Worm (Caenorhabditis elegans) whole organism, L4 larva: ENCODE data around the gene pafo-1.

Experiments
- R02D3.7 ChIP-seq: fragments of 150-350 bp; sonication (generic microtip); optimal IDR thresholded peaks from 3 replicates; lab custom pipeline; 2014; ENCODE audit warnings: missing biosample characterization, missing genetic modification characterization
- Y48G9A.11 ChIP-seq: fragments of 200-800 bp; sonication (Bioruptor generic); IDR thresholded peaks from 2 replicates; pipeline ENCODE4 v1.3.6; 2022; ENCODE audit warnings: missing genetic modification reagents, missing genetic modification characterization, missing compliant biosample characterization
- Y75B8A.6 ChIP-seq: fragments of 200-800 bp; sonication (Bioruptor generic); IDR thresholded peaks from 2 replicates; pipeline ENCODE4 v1.3.6; 2022; ENCODE audit warnings: missing genetic modification reagents, missing genetic modification characterization, missing compliant biosample characterization
- attf-4 ChIP-seq: sonication (generic microtip); optimal IDR thresholded peaks from 3 replicates; lab custom pipeline; 2017; ENCODE audit warnings: missing biosample characterization, missing genetic modification characterization
- ceh-28 ChIP-seq: fragments of 150-350 bp; optimal IDR thresholded peaks from 2 replicates; lab custom pipeline; 2014; ENCODE audit warnings: missing biosample characterization, missing genetic modification reagents, missing genetic modification characterization
- ceh-44 ChIP-seq: fragments of 200-800 bp; sonication (Bioruptor generic); IDR thresholded peaks from 2 replicates; pipeline ENCODE4 v1.3.6; 2022; ENCODE audit warnings: missing genetic modification reagents, missing genetic modification characterization, missing compliant biosample characterization
- ceh-62 ChIP-seq: sonication (generic microtip); optimal IDR thresholded peaks from 2 replicates; lab custom pipeline; 2017; ENCODE audit warnings: missing biosample characterization, missing genetic modification characterization
- daf-12 ChIP-seq: fragments of 150-350 bp; optimal IDR thresholded peaks from 2 replicates; lab custom pipeline; 2014; ENCODE audit warnings: missing biosample characterization, missing genetic modification reagents, missing genetic modification characterization
- daf-19 ChIP-seq: fragments of 200-800 bp; sonication (Bioruptor generic); conservative IDR thresholded peaks from 2 replicates; pipeline ENCODE4 v1.3.6; 2022; ENCODE audit warnings: missing genetic modification characterization, missing compliant biosample characterization
- daf-8 ChIP-seq: fragments of 200-800 bp; sonication (Bioruptor generic); IDR thresholded peaks from 2 replicates; pipeline ENCODE4 v1.3.6; 2022; ENCODE audit warnings: missing genetic modification characterization, missing compliant biosample characterization
- dmd-6 ChIP-seq: fragments of 200-800 bp; sonication (Bioruptor generic); IDR thresholded peaks from 2 replicates; pipeline ENCODE4 v1.3.6; 2022; ENCODE audit warnings: missing genetic modification reagents, missing genetic modification characterization, missing compliant biosample characterization
- dmd-8 ChIP-seq: fragments of 200-800 bp; sonication (Bioruptor generic); IDR thresholded peaks from 2 replicates; pipeline ENCODE4 v1.3.6; 2022; ENCODE audit warnings: missing genetic modification characterization, missing compliant biosample characterization
- dpl-1 ChIP-seq: fragments of 150-350 bp; optimal IDR thresholded peaks from 2 replicates; lab custom pipeline; 2014; ENCODE audit warnings: missing biosample characterization, missing genetic modification reagents, missing genetic modification characterization
- dve-1 ChIP-seq: sonication (generic microtip); optimal IDR thresholded peaks from 2 replicates; lab custom pipeline; 2017; ENCODE audit warnings: antibody characterized with exemption, mild to moderate bottlenecking, missing genetic modification characterization, missing compliant biosample characterization; ENCODE audit not compliant: insufficient read depth
- fos-1 ChIP-seq: fragments of 150-350 bp; optimal IDR thresholded peaks from 2 replicates; lab custom pipeline; 2014; ENCODE audit warnings: missing biosample characterization, missing genetic modification characterization
- hlh-11 ChIP-seq: fragments of 200-800 bp; sonication (Bioruptor generic); optimal IDR thresholded peaks from 2 replicates; lab custom pipeline; 2018; ENCODE audit warnings: mild to moderate bottlenecking, missing genetic modification characterization, missing compliant biosample characterization
- lin-1 ChIP-seq: fragments of 200-800 bp; sonication (Bioruptor generic); IDR thresholded peaks from 2 replicates; pipeline ENCODE4 v1.3.6; 2022; ENCODE audit warnings: missing genetic modification reagents, missing genetic modification characterization, missing compliant biosample characterization
- lin-29 ChIP-seq: fragments of 200-800 bp; sonication (Bioruptor generic); IDR thresholded peaks from 2 replicates; pipeline ENCODE4 v1.3.6; 2022; ENCODE audit warnings: missing genetic modification reagents, missing genetic modification characterization, missing compliant biosample characterization
- lir-3 ChIP-seq: sonication (generic microtip); optimal IDR thresholded peaks from 2 replicates; lab custom pipeline; 2016; ENCODE audit warnings: mild to moderate bottlenecking, missing genetic modification characterization, missing compliant biosample characterization
- lsy-2 ChIP-seq, 2 experiments: fragments of 150-350 bp in 1 of 2; sonication (generic microtip) in 1 of 2; optimal IDR thresholded peaks; 2 replicates each; lab custom pipeline; 2014 to 2017; ENCODE audit warnings: missing biosample characterization in 2 of 2, missing genetic modification characterization in 2 of 2
- madf-5 ChIP-seq, 2 experiments: fragments of 200-800 bp; sonication (Bioruptor generic); IDR thresholded peaks; 2 replicates each; pipeline ENCODE4 v1.3.6; 2022; ENCODE audit warnings: missing compliant biosample characterization in 2 of 2, missing genetic modification characterization in 2 of 2
- madf-9 ChIP-seq: fragments of 200-800 bp; sonication (Bioruptor generic); conservative IDR thresholded peaks from 2 replicates; pipeline ENCODE4 v1.3.6; 2022; ENCODE audit warnings: missing genetic modification reagents, missing genetic modification characterization, missing compliant biosample characterization
- mep-1 ChIP-seq: fragments of 150-350 bp; sonication (generic microtip); optimal IDR thresholded peaks from 3 replicates; lab custom pipeline; 2014; ENCODE audit warnings: missing biosample characterization, missing genetic modification characterization
- mxl-3 ChIP-seq: fragments of 200-800 bp; sonication (Bioruptor generic); optimal IDR thresholded peaks from 2 replicates; lab custom pipeline; 2018; ENCODE audit warnings: mild to moderate bottlenecking, missing genetic modification characterization, missing compliant biosample characterization
- nhr-102 ChIP-seq: sonication (generic microtip); optimal IDR thresholded peaks from 2 replicates; lab custom pipeline; 2016; ENCODE audit warnings: mild to moderate bottlenecking, missing genetic modification characterization, moderate library complexity, missing compliant biosample characterization
- nhr-25 ChIP-seq: sonication (generic microtip); optimal IDR thresholded peaks from 2 replicates; lab custom pipeline; 2017; ENCODE audit warnings: missing genetic modification characterization, mild to moderate bottlenecking, missing compliant biosample characterization, antibody characterized with exemption, moderate library complexity, borderline replicate concordance; ENCODE audit not compliant: insufficient read depth
- nhr-28 ChIP-seq: fragments of 150-350 bp; optimal IDR thresholded peaks from 2 replicates; lab custom pipeline; 2014; ENCODE audit warnings: missing biosample characterization, missing genetic modification characterization
- nhr-41 ChIP-seq: fragments of 200-800 bp; sonication (Bioruptor generic); IDR thresholded peaks from 2 replicates; pipeline ENCODE4 v1.3.6; 2022; ENCODE audit warnings: missing genetic modification reagents, missing genetic modification characterization, missing compliant biosample characterization
- nhr-6 ChIP-seq: fragments of 150-350 bp; optimal IDR thresholded peaks from 2 replicates; lab custom pipeline; 2014; ENCODE audit warnings: missing biosample characterization, missing genetic modification characterization
- nhr-76 ChIP-seq: fragments of 150-350 bp; optimal IDR thresholded peaks from 2 replicates; lab custom pipeline; 2014; ENCODE audit warnings: missing biosample characterization, missing genetic modification characterization
- pha-4 ChIP-seq, 2 experiments: fragments of 150-350 bp in 1 of 2; fragments of 200-800 bp in 1 of 2; sonication (Bioruptor generic) in 1 of 2; IDR thresholded peaks in 1 of 2; optimal IDR thresholded peaks in 1 of 2; 2 replicates each; pipeline versions ENCODE4 v1.3.6 to Lab custom; 2014 to 2022; ENCODE audit warnings: missing genetic modification characterization in 2 of 2, missing genetic modification reagents in 2 of 2, missing biosample characterization in 1 of 2, missing compliant biosample characterization in 1 of 2
- rbr-2 ChIP-seq: sonication (generic microtip); optimal IDR thresholded peaks from 2 replicates; lab custom pipeline; 2016; ENCODE audit warnings: missing genotype, missing genetic modification characterization, missing compliant biosample characterization
- sdz-12 ChIP-seq: fragments of 200-800 bp; sonication (Bioruptor generic); optimal IDR thresholded peaks from 2 replicates; lab custom pipeline; 2018; ENCODE audit warnings: mild to moderate bottlenecking, missing genetic modification characterization, missing compliant biosample characterization
- set-16 ChIP-seq: fragments of 200-800 bp; sonication (Bioruptor generic); IDR thresholded peaks from 2 replicates; pipeline ENCODE4 v1.3.6; 2022; ENCODE audit warnings: missing genetic modification reagents, missing genetic modification characterization, missing compliant biosample characterization
- snpc-4 ChIP-seq: fragments of 150-350 bp; optimal IDR thresholded peaks from 2 replicates; lab custom pipeline; 2014; ENCODE audit warnings: missing biosample characterization, missing genetic modification characterization
- spr-1 ChIP-seq: sonication (generic microtip); optimal IDR thresholded peaks from 2 replicates; lab custom pipeline; 2016; ENCODE audit warnings: mild to moderate bottlenecking, missing genetic modification characterization, missing compliant biosample characterization
- spr-3 ChIP-seq: fragments of 200-800 bp; sonication (Bioruptor generic); optimal IDR thresholded peaks from 2 replicates; lab custom pipeline; 2018; ENCODE audit warnings: mild to moderate bottlenecking, missing genetic modification characterization, missing compliant biosample characterization
- unc-130 ChIP-seq: sonication (generic microtip); optimal IDR thresholded peaks from 2 replicates; lab custom pipeline; 2016; ENCODE audit warnings: missing genetic modification reagents, missing genetic modification characterization, missing compliant biosample characterization
- unc-39 ChIP-seq: sonication (generic microtip); optimal IDR thresholded peaks from 2 replicates; lab custom pipeline; 2017; ENCODE audit warnings: missing biosample characterization, missing genetic modification characterization
- unc-62 ChIP-seq, 3 experiments: fragments of 150-350 bp in 1 of 3; sonication (generic microtip); optimal IDR thresholded peaks in 2 of 3; peaks in 1 of 3; 1 replicate in 1 of 3; 2 replicates in 2 of 3; lab custom pipeline; 2014 to 2017; ENCODE audit warnings: missing biosample characterization in 3 of 3, missing genetic modification characterization in 3 of 3, missing genetic modification reagents in 3 of 3, missing genotype in 1 of 3
- vab-7 ChIP-seq: fragments of 200-800 bp; sonication (Bioruptor generic); IDR thresholded peaks from 2 replicates; pipeline ENCODE4 v1.3.6; 2022; ENCODE audit warnings: missing genetic modification reagents, missing genetic modification characterization, missing compliant biosample characterization
- zfp-2 ChIP-seq: sonication (generic microtip); optimal IDR thresholded peaks from 2 replicates; lab custom pipeline; 2016; ENCODE audit warnings: mild to moderate bottlenecking, missing genetic modification characterization, missing compliant biosample characterization
- zip-2 ChIP-seq: fragments of 150-350 bp; optimal IDR thresholded peaks from 2 replicates; lab custom pipeline; 2014; ENCODE audit warnings: missing biosample characterization, missing genetic modification characterization

Gene pafo-1

DNA sequence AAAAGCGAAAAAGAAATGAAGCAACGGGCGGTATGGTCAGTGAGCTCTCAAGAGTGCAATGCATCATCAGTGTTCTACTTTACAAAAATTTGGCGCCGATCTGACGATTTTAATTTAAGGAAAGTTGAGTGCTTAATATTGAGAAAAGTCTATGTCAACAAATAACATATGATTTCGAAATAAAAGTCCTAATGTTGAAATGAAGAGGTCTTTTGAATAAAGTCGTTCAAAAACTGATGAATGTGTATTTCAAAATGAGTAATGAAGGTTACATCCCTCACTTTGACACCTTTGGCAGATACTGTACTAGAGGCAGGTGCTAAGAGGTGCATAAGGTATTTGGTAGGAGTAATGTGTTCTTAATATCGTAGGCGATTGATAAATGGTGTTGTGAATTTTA is 24.0 kb upstream of the pafo-1 start:
- TF ChIP-seq Y75B8A.6 = no peak
- TF ChIP-seq Y48G9A.11 (GFP tag; lab: Robert Waterston, UW) = no peak
- TF ChIP-seq dmd-6 (GFP tag; lab: Robert Waterston, UW) = no peak
- peak in 1 of 2 experiments; percentile 92 for TF ChIP-seq unc-62 (GFP tag; optimal IDR thresholded peaks at IDR 0.05 in 1 of 2; lab: Kevin White, UChicago)
- TF ChIP-seq unc-62 (tag; optimal IDR thresholded peaks at IDR 0.05; lab: Kevin White, UChicago) = no peak
- TF ChIP-seq dpl-1 (GFP tag; lab: Kevin White, UChicago) = no peak

DNA sequence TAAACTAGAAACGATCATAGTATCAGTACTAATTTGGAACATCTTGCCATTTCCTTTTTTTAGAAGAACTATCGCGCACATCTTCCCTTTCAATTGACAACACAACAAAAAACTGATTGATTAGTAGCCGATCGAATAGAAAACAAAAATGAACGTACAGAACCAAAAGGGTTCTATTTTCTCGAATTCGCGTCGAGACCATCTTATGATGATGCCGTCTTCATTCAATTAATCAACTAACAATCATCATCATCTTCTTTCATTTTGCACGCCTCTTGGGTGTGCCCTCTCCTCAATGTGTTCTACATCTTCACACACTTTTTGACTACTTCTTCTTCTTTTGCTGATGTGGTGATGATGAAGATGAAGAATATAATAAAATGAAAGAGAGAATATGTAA is 21.7 kb upstream of the pafo-1 start:
- TF ChIP-seq nhr-28 (tag; lab: Kevin White, UChicago) (peak; percentile 22), mep-1 (tag; lab: Kevin White, UChicago) (no peak), nhr-76 (tag; lab: Kevin White, UChicago) (no peak), mxl-3 (peak; percentile 9), unc-39 (no peak), daf-8 (GFP tag; lab: Robert Waterston, UW) (no peak), ceh-44 (GFP tag; lab: Robert Waterston, UW) (no peak), unc-62 (GFP tag; optimal IDR thresholded peaks at IDR 0.05 in 1 of 2; lab: Kevin White, UChicago) (peak in 1 of 2 experiments; percentile 92), unc-62 (tag; optimal IDR thresholded peaks at IDR 0.05; lab: Kevin White, UChicago) (no peak), hlh-11 (no peak), snpc-4 (tag; lab: Kevin White, UChicago) (no peak)

DNA sequence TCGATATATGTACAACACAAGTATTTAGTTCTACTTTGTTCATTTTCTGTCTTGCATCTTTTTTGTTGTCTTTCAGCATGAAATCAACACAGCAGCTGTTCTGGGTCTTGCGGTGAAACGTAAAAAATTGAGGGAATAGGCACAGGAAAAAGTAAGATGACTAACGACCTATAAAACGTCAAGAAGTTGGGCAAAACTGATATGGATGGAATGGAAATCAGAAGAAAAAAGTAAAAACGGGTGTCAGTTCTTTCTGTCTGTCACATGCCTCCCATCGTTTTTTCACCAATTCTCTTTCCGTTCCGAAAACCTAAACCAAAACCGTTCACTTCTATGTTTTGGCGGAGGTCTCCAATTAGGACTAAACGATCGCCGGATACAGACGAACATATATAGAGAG is 20.5 kb upstream of the pafo-1 start:
- TF ChIP-seq nhr-28 (tag; lab: Kevin White, UChicago) (peak; percentile 44), nhr-41 (GFP tag; lab: Robert Waterston, UW) (no peak), unc-39 (no peak), daf-12 (tag; lab: Kevin White, UChicago) (no peak), fos-1 (tag; lab: Kevin White, UChicago) (no peak), mep-1 (tag; lab: Kevin White, UChicago) (no peak), hlh-11 (peak; percentile 52), zip-2 (no peak), ceh-28 (tag; lab: Kevin White, UChicago) (no peak), dmd-6 (GFP tag; lab: Robert Waterston, UW) (peak; percentile 30), attf-4 (tag; lab: Kevin White, UChicago) (no peak), lin-29 (GFP tag; lab: Robert Waterston, UW) (no peak), dmd-8 (GFP tag; lab: Robert Waterston, UW) (no peak), zfp-2 (tag; lab: Kevin White, UChicago) (no peak), ceh-62 (tag; lab: Kevin White, UChicago) (no peak), dve-1 (peak; percentile 18), nhr-6 (tag; lab: Kevin White, UChicago) (no peak)

DNA sequence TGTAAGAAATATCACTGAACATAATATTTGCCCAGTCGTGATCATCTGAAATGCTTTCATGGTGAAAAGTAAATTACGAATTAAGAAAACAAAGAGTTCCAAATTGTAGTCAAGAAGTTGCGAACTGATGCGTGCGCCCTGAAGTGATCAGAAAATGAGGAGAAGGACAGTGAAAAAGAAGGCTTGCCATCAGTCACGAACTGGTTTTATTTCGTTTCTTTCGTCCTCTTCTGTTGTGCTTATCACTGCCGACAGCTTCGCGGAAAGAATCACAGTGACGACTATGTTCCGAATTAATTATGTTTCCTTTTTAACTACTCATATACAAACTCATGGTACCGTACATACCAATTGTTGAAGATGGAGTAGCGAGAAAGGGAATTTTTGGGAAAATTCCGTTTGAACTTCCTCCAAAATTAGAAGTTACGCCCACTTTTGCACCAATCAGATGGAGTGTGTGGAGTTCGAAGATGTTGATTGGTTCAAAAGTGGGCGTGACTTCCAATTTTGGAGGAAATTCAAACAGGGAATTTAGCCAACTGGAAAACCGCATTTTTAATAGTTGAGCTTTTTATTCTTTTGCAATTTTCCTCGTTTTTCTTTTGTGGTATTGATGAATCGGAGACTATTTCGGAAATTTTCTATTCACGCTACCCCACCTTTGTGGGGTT is 18.3 kb upstream of the pafo-1 start, which contains the start of gene C55A6.12:
Gene C55A6.12, minus strand, starts transcription at position 51 of the 671 bp plus-strand sequence.
- TF ChIP-seq nhr-25 (tag; lab: Kevin White, UChicago) (no peak), spr-1 (no peak), daf-12 (tag; lab: Kevin White, UChicago) (no peak), madf-5 (GFP tag; IDR thresholded peaks at IDR 0.05; lab: Robert Waterston, UW) (no peak), lir-3 (tag; lab: Kevin White, UChicago) (no peak), dpl-1 (GFP tag; lab: Kevin White, UChicago) (peak; percentile 79), nhr-102 (tag; lab: Kevin White, UChicago) (no peak), unc-62 (GFP tag; optimal IDR thresholded peaks at IDR 0.05 in 1 of 2; lab: Kevin White, UChicago) (peak in 1 of 2 experiments; percentile 3), unc-62 (tag; optimal IDR thresholded peaks at IDR 0.05; lab: Kevin White, UChicago) (no peak), lsy-2 (tag; optimal IDR thresholded peaks at IDR 0.05; lab: Kevin White, UChicago) (peak in 1 of 2 experiments; percentile 24), nhr-28 (tag; lab: Kevin White, UChicago) (no peak), lin-1 (GFP tag; lab: Robert Waterston, UW) (no peak), rbr-2 (tag; lab: Kevin White, UChicago) (no peak), set-16 (GFP tag; lab: Robert Waterston, UW) (no peak), R02D3.7 (tag; lab: Kevin White, UChicago) (no peak), daf-8 (GFP tag; lab: Robert Waterston, UW) (no peak), vab-7 (GFP tag; lab: Robert Waterston, UW) (no peak), fos-1 (tag; lab: Kevin White, UChicago) (no peak), madf-9 (GFP tag; lab: Robert Waterston, UW) (no peak), spr-3 (GFP tag; lab: Kevin White, UChicago) (no peak), sdz-12 (GFP tag; lab: Kevin White, UChicago) (no peak), pha-4 (GFP tag; IDR thresholded peaks at IDR 0.05; lab: Robert Waterston, UW) (no peak), pha-4 (tag; optimal IDR thresholded peaks at IDR 0.05; lab: Kevin White, UChicago) (no peak), daf-19 (GFP tag; lab: Robert Waterston, UW) (no peak), unc-130 (GFP tag; lab: Kevin White, UChicago) (no peak)
